Fruit fly (Drosophila melanogaster) whole organism, prepupa: ENCODE data around the gene CG10089.
A peak's percentile ranks its signal among the peaks of the same experiment; 100 is the strongest.

Experiments used
- CG11762 ChIP-seq: fragments of 200-800 bp; sonication (Bioruptor generic); optimal IDR thresholded peaks from 3 replicates; lab custom pipeline; 2016; ENCODE audit warnings: missing biosample characterization, missing genetic modification characterization; ENCODE audit not compliant: insufficient read depth
- CG3032 ChIP-seq: fragments of 200-800 bp; optimal IDR thresholded peaks from 2 replicates; lab custom pipeline; 2019; ENCODE audit warnings: missing biosample characterization, mild to moderate bottlenecking, missing genetic modification characterization, moderate library complexity
- CG9139 ChIP-seq: fragments of 200-800 bp; sonication (Bioruptor generic); optimal IDR thresholded peaks from 3 replicates; lab custom pipeline; 2017; ENCODE audit warnings: missing biosample characterization, mild to moderate bottlenecking, missing genetic modification characterization
- Eip78C ChIP-seq: fragments of 200-800 bp; sonication (Bioruptor generic); peaks from one replicate; lab custom pipeline; 2016; ENCODE audit warnings: missing biosample characterization, missing genetic modification characterization
- Sox102F ChIP-seq: fragments of 200-800 bp; sonication (Bioruptor generic); optimal IDR thresholded peaks from 2 replicates; lab custom pipeline; 2016; ENCODE audit warnings: missing biosample characterization, mild to moderate bottlenecking, missing genetic modification characterization
- Sox15 ChIP-seq: fragments of 200-800 bp; sonication (Bioruptor generic); optimal IDR thresholded peaks from 3 replicates; lab custom pipeline; 2016; ENCODE audit warnings: missing biosample characterization, missing genetic modification characterization
- achi ChIP-seq: fragments of 200-800 bp; sonication (Bioruptor generic); optimal IDR thresholded peaks from 3 replicates; lab custom pipeline; 2016; ENCODE audit warnings: missing biosample characterization, missing genetic modification characterization
- acj6 ChIP-seq: fragments of 200-800 bp; sonication (Bioruptor generic); optimal IDR thresholded peaks from 3 replicates; lab custom pipeline; 2016; ENCODE audit warnings: missing biosample characterization, missing genetic modification characterization
- dsx ChIP-seq: fragments of 200-800 bp; optimal IDR thresholded peaks from 3 replicates; lab custom pipeline; 2019; ENCODE audit warnings: missing biosample characterization, mild to moderate bottlenecking, missing genetic modification characterization, moderate library complexity; ENCODE audit not compliant: poor library complexity, severe bottlenecking
- eg ChIP-seq: fragments of 200-800 bp; sonication (Bioruptor generic); IDR thresholded peaks from 3 replicates; pipeline ENCODE4 v1.3.6; 2022; ENCODE audit warnings: missing biosample characterization, missing genetic modification characterization
- fd85E ChIP-seq: fragments of 200-800 bp; sonication (Bioruptor generic); optimal IDR thresholded peaks from 3 replicates; lab custom pipeline; 2016; ENCODE audit warnings: missing biosample characterization, missing genetic modification characterization
- net ChIP-seq: fragments of 200-800 bp; sonication (Bioruptor generic); optimal IDR thresholded peaks from 3 replicates; lab custom pipeline; 2016; ENCODE audit warnings: missing biosample characterization, missing genetic modification characterization
- pdm3 ChIP-seq: fragments of 200-800 bp; sonication (Bioruptor generic); optimal IDR thresholded peaks from 3 replicates; lab custom pipeline; 2016; ENCODE audit warnings: missing biosample characterization, missing genetic modification characterization

DNA sequence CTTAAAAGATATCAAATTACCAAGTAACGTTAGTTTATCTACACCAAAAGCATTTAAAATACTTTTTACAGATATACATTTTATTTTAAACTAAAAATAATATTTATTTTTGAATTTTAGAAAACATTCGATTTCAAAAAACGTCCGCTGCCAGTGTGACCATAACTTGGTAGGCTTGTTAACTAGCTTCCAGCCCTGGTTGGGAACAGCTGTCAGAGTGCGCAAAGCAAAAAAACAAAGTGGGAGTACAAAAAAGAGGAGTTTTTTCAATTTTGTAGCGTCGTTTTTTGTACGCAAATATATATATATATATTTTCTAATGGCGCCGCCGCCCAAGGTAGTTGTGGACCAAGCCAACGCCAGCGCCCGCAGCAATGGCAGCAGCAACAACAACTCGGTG is 32.2 kb downstream of the CG10089 start, which contains the start of gene cmb:
- TF ChIP-seq Sox15 (GFP tag; lab: Kevin White, UChicago) = no peak
- peak; percentile 88 for TF ChIP-seq net
- peak; percentile 88 for TF ChIP-seq dsx (GFP tag; lab: Kevin White, UChicago)
- TF ChIP-seq CG3032 (tag; lab: Kevin White, UChicago) = peak; percentile 88
- peak; percentile 68 for TF ChIP-seq pdm3 (GFP tag; lab: Kevin White, UChicago)
- TF ChIP-seq eg = peak; percentile 97
- TF ChIP-seq CG9139 (GFP tag; lab: Kevin White, UChicago) = peak; percentile 91
- TF ChIP-seq CG11762 (GFP tag; lab: Kevin White, UChicago) = peak; percentile 59
- peak; percentile 43 for TF ChIP-seq acj6
- peak; percentile 88 for TF ChIP-seq achi (GFP tag; lab: Kevin White, UChicago)
- no peak for TF ChIP-seq fd85E
- no peak for TF ChIP-seq Eip78C (GFP tag; lab: Kevin White, UChicago)
- peak; percentile 48 for TF ChIP-seq Sox102F (GFP tag; lab: Kevin White, UChicago)
